Worm (Caenorhabditis elegans) whole organism, L4 larva: ENCODE measurements around the gene taf-13.

Source experiments
- dpl-1 ChIP-seq: fragments of 150-350 bp; optimal IDR thresholded peaks from 2 replicates; lab custom pipeline; 2014; ENCODE audit warnings: missing biosample characterization, missing genetic modification reagents, missing genetic modification characterization
- mxl-3 ChIP-seq: fragments of 200-800 bp; sonication (Bioruptor generic); optimal IDR thresholded peaks from 2 replicates; lab custom pipeline; 2018; ENCODE audit warnings: mild to moderate bottlenecking, missing genetic modification characterization, missing compliant biosample characterization
- nhr-102 ChIP-seq: sonication (generic microtip); optimal IDR thresholded peaks from 2 replicates; lab custom pipeline; 2016; ENCODE audit warnings: mild to moderate bottlenecking, missing genetic modification characterization, moderate library complexity, missing compliant biosample characterization
- nhr-28 ChIP-seq: fragments of 150-350 bp; optimal IDR thresholded peaks from 2 replicates; lab custom pipeline; 2014; ENCODE audit warnings: missing biosample characterization, missing genetic modification characterization

- TF ChIP-seq mxl-3 (GFP tag; lab: Kevin White, UChicago) (no peak), nhr-102 (tag; lab: Kevin White, UChicago) (no peak), dpl-1 (no peak), nhr-28 (tag; lab: Kevin White, UChicago) (no peak)
These were observed 24.6 kb downstream of the taf-13 start, which contains the start of gene dap-3 for ce11 chrII:10580833-10581232.
